Worm (Caenorhabditis elegans) whole organism, young adult: Measurements from ENCODE around the gene F49C5.5.

ENCODE experiments used
- B0019.2 ChIP-seq: fragments of 200-800 bp; sonication (Bioruptor generic); conservative IDR thresholded peaks from 2 replicates; pipeline ENCODE4 v1.3.6; 2022; ENCODE audit warnings: missing genetic modification reagents, missing genetic modification characterization, missing compliant biosample characterization
- C17E4.6 ChIP-seq: fragments of 200-800 bp; sonication (Bioruptor generic); IDR thresholded peaks from 2 replicates; pipeline ENCODE4 v1.3.6; 2022; ENCODE audit warnings: missing genetic modification reagents, missing genetic modification characterization, missing compliant biosample characterization
- F37B4.10 ChIP-seq: fragments of 200-800 bp; sonication (Bioruptor generic); IDR thresholded peaks from 2 replicates; pipeline ENCODE4 v1.3.6; 2022; ENCODE audit warnings: missing genetic modification characterization, missing compliant biosample characterization
- F39B2.1 ChIP-seq: fragments of 200-800 bp; sonication (Bioruptor generic); IDR thresholded peaks from 2 replicates; pipeline ENCODE4 v1.3.6; 2022; ENCODE audit warnings: missing genetic modification reagents, missing genetic modification characterization, missing compliant biosample characterization
- F49E8.2 ChIP-seq: sonication (generic microtip); optimal IDR thresholded peaks from 3 replicates; lab custom pipeline; 2017; ENCODE audit warnings: missing genetic modification characterization, mild to moderate bottlenecking, missing compliant biosample characterization, antibody characterized with exemption, moderate library complexity; ENCODE audit not compliant: insufficient read depth
- F52B5.7 ChIP-seq: sonication (generic microtip); optimal IDR thresholded peaks from 2 replicates; lab custom pipeline; 2016; ENCODE audit warnings: mild to moderate bottlenecking, missing genetic modification characterization, missing compliant biosample characterization
- F57C9.4 ChIP-seq: sonication (generic microtip); optimal IDR thresholded peaks from 2 replicates; lab custom pipeline; 2017; ENCODE audit warnings: mild to moderate bottlenecking, missing genetic modification characterization, missing compliant biosample characterization
- K12H6.12 ChIP-seq: fragments of 200-800 bp; sonication (Bioruptor generic); optimal IDR thresholded peaks from 2 replicates; lab custom pipeline; 2018; ENCODE audit warnings: mild to moderate bottlenecking, missing genetic modification characterization, missing compliant biosample characterization
- Y95B8A.8 ChIP-seq: fragments of 200-800 bp; sonication (Bioruptor generic); IDR thresholded peaks from 2 replicates; pipeline ENCODE4 v1.3.6; 2022; ENCODE audit warnings: missing genetic modification reagents, missing genetic modification characterization, missing compliant biosample characterization
- ama-1 ChIP-seq, 3 experiments: fragments of 150-350 bp in 1 of 3; sonication (generic microtip) in 2 of 3; optimal IDR thresholded peaks; 2 replicates each; lab custom pipeline; 2014 to 2018; ENCODE audit warnings: missing biosample characterization in 2 of 3, missing genetic modification characterization in 2 of 3, missing genetic modification reagents in 2 of 3
- atf-7 ChIP-seq: sonication (generic microtip); optimal IDR thresholded peaks from 2 replicates; lab custom pipeline; 2017; ENCODE audit warnings: mild to moderate bottlenecking, missing genetic modification characterization, missing compliant biosample characterization
- ceh-100 ChIP-seq: fragments of 200-800 bp; sonication (Bioruptor generic); IDR thresholded peaks from 2 replicates; pipeline ENCODE4 v1.3.6; 2022; ENCODE audit warnings: missing genetic modification reagents, missing genetic modification characterization, missing compliant biosample characterization
- ceh-40 ChIP-seq: fragments of 200-800 bp; sonication (Bioruptor generic); IDR thresholded peaks from 2 replicates; pipeline ENCODE4 v1.3.6; 2022; ENCODE audit warnings: missing genetic modification characterization, missing compliant biosample characterization
- ceh-58 ChIP-seq: fragments of 200-800 bp; sonication (Bioruptor generic); IDR thresholded peaks from 2 replicates; pipeline ENCODE4 v1.3.6; 2022; ENCODE audit warnings: missing genetic modification characterization, missing compliant biosample characterization
- ceh-91 ChIP-seq: fragments of 200-800 bp; sonication (Bioruptor generic); IDR thresholded peaks from 2 replicates; pipeline ENCODE4 v1.3.6; 2022; ENCODE audit warnings: missing genetic modification reagents, missing genetic modification characterization, missing compliant biosample characterization
- dox-1 ChIP-seq: fragments of 200-800 bp; sonication (Bioruptor generic); IDR thresholded peaks from 2 replicates; pipeline ENCODE4 v1.3.6; 2022; ENCODE audit warnings: missing genetic modification reagents, missing genetic modification characterization, missing compliant biosample characterization
- egl-44 ChIP-seq: fragments of 200-800 bp; sonication (Bioruptor generic); IDR thresholded peaks from 2 replicates; pipeline ENCODE4 v1.3.6; 2022; ENCODE audit warnings: missing genetic modification reagents, missing genetic modification characterization, missing compliant biosample characterization
- ekl-4 ChIP-seq: fragments of 200-800 bp; sonication (Bioruptor generic); IDR thresholded peaks from 2 replicates; pipeline ENCODE4 v1.3.6; 2022; ENCODE audit warnings: missing genetic modification reagents, missing genetic modification characterization, missing compliant biosample characterization
- hmg-20 ChIP-seq: fragments of 200-800 bp; sonication (Bioruptor generic); IDR thresholded peaks from 2 replicates; pipeline ENCODE4 v1.3.6; 2022; ENCODE audit warnings: missing genetic modification reagents, missing genetic modification characterization, missing compliant biosample characterization
- let-526 ChIP-seq: fragments of 200-800 bp; sonication (Bioruptor generic); IDR thresholded peaks from 2 replicates; pipeline ENCODE4 v1.3.6; 2022; ENCODE audit warnings: missing genetic modification reagents, missing genetic modification characterization, missing compliant biosample characterization
- lin-54 ChIP-seq: fragments of 200-800 bp; sonication (Bioruptor generic); optimal IDR thresholded peaks from 2 replicates; lab custom pipeline; 2018; ENCODE audit warnings: mild to moderate bottlenecking, missing genetic modification characterization, missing compliant biosample characterization
- mes-4 ChIP-seq: sonication (generic microtip); optimal IDR thresholded peaks from 2 replicates; lab custom pipeline; 2016; ENCODE audit warnings: missing genotype, missing genetic modification characterization, missing compliant biosample characterization
- nfya-1 ChIP-seq: sonication (generic microtip); optimal IDR thresholded peaks from 2 replicates; lab custom pipeline; 2017; ENCODE audit warnings: antibody characterized with exemption, missing compliant biosample characterization, missing genetic modification characterization, borderline replicate concordance; ENCODE audit not compliant: insufficient read depth
- nhr-27 ChIP-seq: fragments of 200-800 bp; sonication (Bioruptor generic); optimal IDR thresholded peaks from 2 replicates; lab custom pipeline; 2018; ENCODE audit warnings: mild to moderate bottlenecking, missing genetic modification characterization, moderate library complexity, missing compliant biosample characterization
- nhr-80 ChIP-seq: sonication (generic microtip); optimal IDR thresholded peaks from 2 replicates; lab custom pipeline; 2016; ENCODE audit warnings: missing genetic modification characterization, missing compliant biosample characterization
- pha-4 ChIP-seq: fragments of 150-350 bp; sonication (generic microtip); optimal IDR thresholded peaks from 2 replicates; lab custom pipeline; 2014; ENCODE audit warnings: missing biosample characterization, missing genetic modification reagents, missing genetic modification characterization
- rec-8 ChIP-seq, 2 experiments: sonication (generic microtip); optimal IDR thresholded peaks; 2 replicates each; lab custom pipeline; 2016; ENCODE audit warnings: mild to moderate bottlenecking in 2 of 2, missing genetic modification characterization in 2 of 2, missing genetic modification reagents in 2 of 2, missing genotype in 2 of 2, missing biosample characterization in 1 of 2, missing compliant biosample characterization in 1 of 2, moderate library complexity in 1 of 2
- snpc-3.4 ChIP-seq: sonication (generic microtip); optimal IDR thresholded peaks from 2 replicates; lab custom pipeline; 2017; ENCODE audit warnings: missing genetic modification characterization, mild to moderate bottlenecking, missing compliant biosample characterization, antibody characterized with exemption, moderate library complexity, missing genotype, missing genetic modification reagents
- snpc-4 ChIP-seq, 5 experiments: fragments of 150-350 bp in 1 of 5; sonication (generic microtip) in 4 of 5; optimal IDR thresholded peaks; 2 replicates each; lab custom pipeline; 2014 to 2018; ENCODE audit warnings: missing genetic modification characterization in 5 of 5, missing biosample characterization in 3 of 5, antibody characterized with exemption in 2 of 5, mild to moderate bottlenecking in 2 of 5, missing compliant biosample characterization in 2 of 5, missing genotype in 2 of 5, moderate library complexity in 2 of 5, missing genetic modification reagents in 1 of 5
- tbx-9 ChIP-seq: sonication (generic microtip); optimal IDR thresholded peaks from 2 replicates; lab custom pipeline; 2016; ENCODE audit warnings: borderline replicate concordance, missing genetic modification characterization, inconsistent platforms, missing compliant biosample characterization
- zfh-2 ChIP-seq: fragments of 200-800 bp; sonication (Bioruptor generic); conservative IDR thresholded peaks from 2 replicates; pipeline ENCODE4 v1.3.6; 2022; ENCODE audit warnings: missing genetic modification reagents, missing genetic modification characterization, missing compliant biosample characterization
- ztf-22 ChIP-seq: fragments of 200-800 bp; sonication (Bioruptor generic); optimal IDR thresholded peaks from 2 replicates; lab custom pipeline; 2018; ENCODE audit warnings: mild to moderate bottlenecking, missing genetic modification characterization, moderate library complexity, missing compliant biosample characterization
- ztf-28 ChIP-seq: fragments of 200-800 bp; sonication (Bioruptor generic); IDR thresholded peaks from 2 replicates; pipeline ENCODE4 v1.3.6; 2022; ENCODE audit warnings: missing genetic modification reagents, missing genetic modification characterization, missing compliant biosample characterization

F49C5.5 gene

ce11 chrII:12546413-12546812 lies at the start of gene F49C5.5, which contains the start of gene F49C5.10:
Gene F49C5.5 (minus strand): TSS chrII:12546513.
Gene F49C5.10 (plus strand): TSS chrII:12546756.
- TF ChIP-seq atf-7, result no peak
- TF ChIP-seq tbx-9 (tag; lab: Kevin White, UChicago), result no peak
- TF ChIP-seq ceh-100 (GFP tag; lab: Robert Waterston, UW), result no peak
- TF ChIP-seq F49E8.2 (tag; lab: Kevin White, UChicago), result no peak
- no peak for TF ChIP-seq nfya-1 (tag; lab: Kevin White, UChicago)
- no peak for TF ChIP-seq Y95B8A.8 (GFP tag; lab: Robert Waterston, UW)
- TF ChIP-seq egl-44 (GFP tag; lab: Robert Waterston, UW), result no peak
- TF ChIP-seq F39B2.1 (GFP tag; lab: Robert Waterston, UW), result no peak
- no peak for TF ChIP-seq ceh-91 (GFP tag; lab: Robert Waterston, UW)
- no peak for TF ChIP-seq nhr-27
- no peak for TF ChIP-seq rec-8 (tag; optimal IDR thresholded peaks at IDR 0.05; lab: Kevin White, UChicago)
- no peak for TF ChIP-seq F37B4.10 (GFP tag; lab: Robert Waterston, UW)
- no peak for TF ChIP-seq pha-4 (tag; lab: Kevin White, UChicago)
- no peak for TF ChIP-seq ztf-22 (GFP tag; lab: Kevin White, UChicago)
- no peak for TF ChIP-seq ztf-28 (GFP tag; lab: Robert Waterston, UW)
- no peak for TF ChIP-seq ama-1 (optimal IDR thresholded peaks at IDR 0.05; lab: Kevin White, UChicago)
- TF ChIP-seq ama-1 (GFP tag; optimal IDR thresholded peaks at IDR 0.05; lab: Kevin White, UChicago), result no peak
- no peak for TF ChIP-seq snpc-3.4 (tag; lab: Kevin White, UChicago)
- no peak for TF ChIP-seq hmg-20 (GFP tag; lab: Robert Waterston, UW)

DNA sequence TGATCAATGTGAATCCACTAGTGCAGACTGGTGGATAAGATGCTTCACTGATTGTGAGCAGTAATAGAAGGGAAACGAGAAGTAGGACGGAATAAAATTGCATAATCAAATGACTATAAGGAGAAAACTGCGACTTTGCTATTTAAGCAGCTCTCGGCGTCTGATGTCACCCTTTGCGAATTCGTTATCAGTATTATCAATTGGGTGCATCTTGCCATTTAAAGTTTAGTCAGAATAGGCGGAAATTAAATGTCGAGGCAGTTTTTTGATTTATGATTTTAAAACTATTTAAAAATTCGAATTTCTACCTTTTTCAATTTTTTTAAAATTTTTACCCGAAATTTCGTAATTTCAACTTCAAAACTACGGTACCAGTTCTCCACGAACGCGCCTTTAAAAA lies 34.6 kb upstream of the F49C5.5 start, which contains the start of gene clec-4:
Gene clec-4, minus strand, starts transcription at position 162 of the 400 bp plus-strand sequence.
- peak; percentile 45 for TF ChIP-seq nhr-80 (tag; lab: Kevin White, UChicago)
- no peak for TF ChIP-seq K12H6.12 (tag; lab: Kevin White, UChicago)

ce11 chrII:12577754-12578153 lies 31.4 kb upstream of the F49C5.5 start, which contains the start of gene clec-8:
Gene clec-8 (minus strand): TSS chrII:12578061.
- TF ChIP-seq dox-1 (GFP tag; lab: Robert Waterston, UW) (0 out of 2 replicates have a peak, but pooled peaks have one; percentile 12), nhr-80 (tag; lab: Kevin White, UChicago) (peak; percentile 85), F52B5.7 (tag; lab: Kevin White, UChicago) (no peak)

DNA sequence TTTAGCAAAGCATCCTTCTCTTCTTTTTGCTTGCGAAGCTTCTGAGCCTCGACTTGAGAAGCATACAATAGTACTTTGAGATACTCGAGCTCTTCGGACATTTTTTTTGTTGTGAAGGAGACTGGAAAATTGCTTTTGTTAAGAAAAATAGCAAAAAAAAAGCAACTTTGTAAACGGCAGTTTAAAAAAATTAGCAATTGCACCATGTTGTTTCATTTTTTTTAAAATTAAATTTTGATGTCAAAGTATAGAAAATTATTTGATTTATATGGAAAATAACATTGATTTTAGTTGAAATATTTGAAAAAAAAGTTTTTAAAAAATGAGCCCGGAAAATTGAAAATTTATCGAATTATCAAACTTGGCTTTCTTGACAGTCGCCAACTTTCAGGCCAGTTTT lies 28.4 kb upstream of the F49C5.5 start, which contains the start of gene Y38E10A.3:
Gene Y38E10A.3, minus strand, starts transcription at position 101 of the 400 bp plus-strand sequence.
- TF ChIP-seq ama-1 (optimal IDR thresholded peaks at IDR 0.05; lab: Kevin White, UChicago) (no peak), ama-1 (GFP tag; optimal IDR thresholded peaks at IDR 0.05; lab: Kevin White, UChicago) (no peak), hmg-20 (GFP tag; lab: Robert Waterston, UW) (no peak), C17E4.6 (no peak), ceh-58 (GFP tag; lab: Robert Waterston, UW) (no peak), pha-4 (tag; lab: Kevin White, UChicago) (no peak), snpc-4 (GFP tag; optimal IDR thresholded peaks at IDR 0.05; lab: Kevin White, UChicago) (no peak), snpc-4 (tag; optimal IDR thresholded peaks at IDR 0.05; lab: Kevin White, UChicago) (no peak), F57C9.4 (tag; lab: Kevin White, UChicago) (no peak), B0019.2 (GFP tag; lab: Robert Waterston, UW) (no peak), ceh-40 (GFP tag; lab: Robert Waterston, UW) (no peak), zfh-2 (GFP tag; lab: Robert Waterston, UW) (no peak), let-526 (GFP tag; lab: Robert Waterston, UW) (no peak), ekl-4 (GFP tag; lab: Robert Waterston, UW) (no peak), lin-54 (GFP tag; lab: Kevin White, UChicago) (no peak), mes-4 (no peak)
